Worm (Caenorhabditis elegans) whole organism, late embryonic: Measurements from ENCODE around the gene F42G4.2.

ENCODE experiments used
- ceh-2 ChIP-seq: sonication (generic microtip); optimal IDR thresholded peaks from 2 replicates; lab custom pipeline; 2016; ENCODE audit warnings: missing genotype, missing genetic modification characterization, missing compliant biosample characterization
- ceh-22 ChIP-seq: sonication (generic microtip); optimal IDR thresholded peaks from 2 replicates; lab custom pipeline; 2017; ENCODE audit warnings: missing biosample characterization, missing genetic modification characterization
- ceh-45 ChIP-seq: fragments of 200-800 bp; sonication (Bioruptor generic); IDR thresholded peaks from 2 replicates; pipeline ENCODE4 v1.3.6; 2022; ENCODE audit warnings: missing genetic modification reagents, missing genetic modification characterization, missing compliant biosample characterization
- ceh-9 ChIP-seq: sonication (generic microtip); optimal IDR thresholded peaks from 2 replicates; lab custom pipeline; 2016; ENCODE audit warnings: mild to moderate bottlenecking, missing genetic modification characterization, inconsistent platforms, missing compliant biosample characterization
- hlh-30 ChIP-seq: sonication (generic microtip); optimal IDR thresholded peaks from 2 replicates; lab custom pipeline; 2017; ENCODE audit warnings: antibody characterized with exemption, missing genetic modification characterization, missing compliant biosample characterization; ENCODE audit not compliant: insufficient read depth
- lin-11 ChIP-seq: fragments of 200-800 bp; sonication (Bioruptor generic); optimal IDR thresholded peaks from 2 replicates; lab custom pipeline; 2018; ENCODE audit warnings: mild to moderate bottlenecking, missing genetic modification characterization, missing compliant biosample characterization
- nfya-1 ChIP-seq: sonication (generic microtip); optimal IDR thresholded peaks from 2 replicates; lab custom pipeline; 2017; ENCODE audit warnings: missing genetic modification characterization, mild to moderate bottlenecking, missing compliant biosample characterization, antibody characterized with exemption, moderate library complexity
- nhr-11 ChIP-seq: fragments of 150-350 bp; optimal IDR thresholded peaks from 2 replicates; lab custom pipeline; 2014; ENCODE audit warnings: missing biosample characterization, missing genetic modification characterization
- pha-4 ChIP-seq: fragments of 150-350 bp; optimal IDR thresholded peaks from 2 replicates; lab custom pipeline; 2018; ENCODE audit warnings: missing biosample characterization, missing genetic modification reagents, missing genetic modification characterization
- tbx-2 ChIP-seq: sonication (generic microtip); optimal IDR thresholded peaks from 2 replicates; lab custom pipeline; 2016; ENCODE audit warnings: missing genetic modification characterization, missing compliant biosample characterization
- ttx-3 ChIP-seq: sonication (generic microtip); optimal IDR thresholded peaks from 2 replicates; lab custom pipeline; 2016; ENCODE audit warnings: missing genetic modification reagents, missing genetic modification characterization, missing compliant biosample characterization
- unc-86 ChIP-seq: sonication (generic microtip); optimal IDR thresholded peaks from 2 replicates; lab custom pipeline; 2016; ENCODE audit warnings: missing genetic modification characterization, missing compliant biosample characterization

DNA sequence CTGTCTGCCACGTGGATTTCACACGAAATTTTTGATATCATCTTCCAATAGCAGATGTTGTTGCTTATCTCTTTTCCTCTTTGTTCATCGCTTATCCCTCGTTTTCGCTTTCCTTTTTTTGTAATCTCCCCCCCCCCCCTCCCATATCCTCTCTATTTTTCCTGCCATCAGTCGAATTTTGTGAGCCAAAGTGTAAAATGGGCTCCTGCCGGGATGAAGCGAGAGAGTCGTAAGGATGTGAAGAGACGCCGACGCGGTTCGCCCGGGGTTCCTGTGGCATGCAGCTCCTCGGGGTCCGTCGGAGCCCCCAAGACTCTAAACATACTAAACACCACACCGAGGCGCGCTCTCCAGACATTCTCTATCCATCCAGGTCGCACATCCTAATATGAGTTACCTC lies 8.9 kb downstream of the F42G4.2 start, which contains the start of gene zyx-1:
- TF ChIP-seq hlh-30 (tag; lab: Kevin White, UChicago) (no peak), nhr-11 (tag; lab: Kevin White, UChicago) (no peak), ttx-3 (tag; lab: Kevin White, UChicago) (no peak), tbx-2 (tag; lab: Kevin White, UChicago) (no peak), ceh-45 (GFP tag; lab: Robert Waterston, UW) (no peak), nfya-1 (tag; lab: Kevin White, UChicago) (no peak), pha-4 (no peak), ceh-9 (no peak), lin-11 (no peak), ceh-22 (tag; lab: Kevin White, UChicago) (no peak), ceh-2 (no peak), unc-86 (no peak)
